Fruit fly (Drosophila melanogaster) whole organism, embryonic: ENCODE results near the gene Bx.

Experiments used
- Aef1 ChIP-seq: fragments of 200-800 bp; sonication (Bioruptor generic); IDR thresholded peaks from 3 replicates; pipeline ENCODE4 v1.3.6; 2022; ENCODE audit warnings: missing biosample characterization, missing genetic modification characterization
- CG10147 ChIP-seq: fragments of 200-800 bp; sonication (Bioruptor generic); optimal IDR thresholded peaks from 2 replicates; lab custom pipeline; 2019; ENCODE audit warnings: missing biosample characterization, mild to moderate bottlenecking, missing genetic modification characterization, moderate library complexity
- CG11504 ChIP-seq: fragments of 200-800 bp; sonication (Bioruptor generic); optimal IDR thresholded peaks from 3 replicates; lab custom pipeline; 2019; ENCODE audit warnings: missing biosample characterization, mild to moderate bottlenecking, missing genetic modification characterization, moderate library complexity
- CG12104 ChIP-seq: fragments of 200-800 bp; sonication (Bioruptor generic); optimal IDR thresholded peaks from 3 replicates; lab custom pipeline; 2016; ENCODE audit warnings: missing biosample characterization, missing genetic modification characterization
- CG13775 ChIP-seq: fragments of 200-800 bp; sonication (Bioruptor generic); optimal IDR thresholded peaks from 3 replicates; lab custom pipeline; 2017; ENCODE audit warnings: missing biosample characterization, mild to moderate bottlenecking, missing genetic modification characterization
- CG14710 ChIP-seq: fragments of 200-800 bp; sonication (Bioruptor generic); optimal IDR thresholded peaks from 3 replicates; lab custom pipeline; 2019; ENCODE audit warnings: missing biosample characterization, mild to moderate bottlenecking, missing genetic modification characterization, moderate library complexity
- CG14965 ChIP-seq: fragments of 200-800 bp; sonication (Bioruptor generic); optimal IDR thresholded peaks from 2 replicates; lab custom pipeline; 2016; ENCODE audit warnings: missing biosample characterization, missing genetic modification characterization, borderline replicate concordance
- CG17912 ChIP-seq: fragments of 200-800 bp; sonication (Bioruptor generic); optimal IDR thresholded peaks from 2 replicates; lab custom pipeline; 2018; ENCODE audit warnings: missing biosample characterization, mild to moderate bottlenecking, missing genetic modification characterization
- CG1792 ChIP-seq: fragments of 200-800 bp; sonication (Bioruptor generic); optimal IDR thresholded peaks from 2 replicates; lab custom pipeline; 2016; ENCODE audit warnings: missing biosample characterization, missing genetic modification characterization
- CG2712 ChIP-seq: fragments of 200-800 bp; optimal IDR thresholded peaks from 3 replicates; lab custom pipeline; 2019; ENCODE audit warnings: missing biosample characterization, mild to moderate bottlenecking, missing genetic modification characterization, moderate library complexity
- CG3281 ChIP-seq: fragments of 200-800 bp; sonication (Bioruptor generic); optimal IDR thresholded peaks from 3 replicates; lab custom pipeline; 2017; ENCODE audit warnings: missing biosample characterization, mild to moderate bottlenecking, missing genetic modification characterization
- CG34422 ChIP-seq: fragments of 200-800 bp; sonication (Bioruptor generic); IDR thresholded peaks from 3 replicates; pipeline ENCODE4 v1.3.6; 2022; ENCODE audit warnings: missing biosample characterization, missing genetic modification characterization
- CG3726 ChIP-seq: fragments of 200-800 bp; sonication (Bioruptor generic); IDR thresholded peaks from 3 replicates; pipeline ENCODE4, ENCODE4 v1.3.6; 2022; ENCODE audit warnings: missing biosample characterization, missing genetic modification characterization
- CG4854 ChIP-seq: fragments of 200-800 bp; sonication (Bioruptor generic); optimal IDR thresholded peaks from 2 replicates; lab custom pipeline; 2016; ENCODE audit warnings: missing biosample characterization, missing genetic modification characterization, inconsistent platforms
- CG6254 ChIP-seq: fragments of 200-800 bp; sonication (Bioruptor generic); optimal IDR thresholded peaks from 3 replicates; lab custom pipeline; 2017; ENCODE audit warnings: mild to moderate bottlenecking, missing biosample characterization, missing genetic modification reagents, missing genetic modification characterization
- CG7963 ChIP-seq: fragments of 200-800 bp; sonication (Bioruptor generic); IDR thresholded peaks from 3 replicates; pipeline ENCODE4 v1.3.6; 2022; ENCODE audit warnings: missing biosample characterization, missing genetic modification characterization; ENCODE audit not compliant: partially characterized antibody
- CG8924 ChIP-seq: fragments of 200-800 bp; optimal IDR thresholded peaks from 3 replicates; lab custom pipeline; 2019; ENCODE audit warnings: missing biosample characterization, mild to moderate bottlenecking, missing genetic modification characterization, moderate library complexity
- CHES-1-like ChIP-seq: fragments of 200-800 bp; sonication (Bioruptor generic); optimal IDR thresholded peaks from 2 replicates; lab custom pipeline; 2016; ENCODE audit warnings: missing biosample characterization, missing genetic modification characterization
- Doc2 ChIP-seq: fragments of 200-800 bp; sonication (Bioruptor generic); IDR thresholded peaks from 2 replicates; pipeline ENCODE4 v1.3.6; 2022; ENCODE audit warnings: missing biosample characterization, missing genetic modification characterization
- Doc3 ChIP-seq: fragments of 200-800 bp; sonication (Bioruptor generic); IDR thresholded peaks from 3 replicates; pipeline ENCODE4 v1.3.6; 2022; ENCODE audit warnings: missing biosample characterization, missing genetic modification characterization; ENCODE audit not compliant: partially characterized antibody
- Dp ChIP-seq: fragments of 200-800 bp; sonication (Bioruptor generic); optimal IDR thresholded peaks from 2 replicates; lab custom pipeline; 2018; ENCODE audit warnings: missing biosample characterization, mild to moderate bottlenecking, missing genetic modification characterization, moderate library complexity
- E2f1 ChIP-seq: fragments of 200-800 bp; sonication (Bioruptor generic); IDR thresholded peaks from 2 replicates; pipeline ENCODE4 v1.3.6; 2022; ENCODE audit warnings: missing biosample characterization, missing genetic modification characterization
- Eip74EF ChIP-seq, 2 experiments: fragments of 200-800 bp in 1 of 2; fragments of >200 bp in 1 of 2; sonication (Bioruptor generic) in 1 of 2; optimal IDR thresholded peaks; 2 replicates each; lab custom pipeline; 2017 to 2019; ENCODE audit warnings: missing biosample characterization in 2 of 2, missing genetic modification characterization in 2 of 2, mild to moderate bottlenecking in 1 of 2, moderate library complexity in 1 of 2
- Gsc ChIP-seq: fragments of 200-800 bp; sonication (Bioruptor generic); IDR thresholded peaks from 2 replicates; pipeline ENCODE4 v1.3.6; 2022; ENCODE audit warnings: missing biosample characterization, missing genetic modification characterization
- Lim3 ChIP-seq: fragments of 200-800 bp; sonication (Bioruptor generic); IDR thresholded peaks from 2 replicates; pipeline ENCODE4 v1.3.6; 2022; ENCODE audit warnings: missing biosample characterization, missing genetic modification characterization
- NC2β ChIP-seq: fragments of 200-800 bp; sonication (Bioruptor generic); optimal IDR thresholded peaks from 2 replicates; lab custom pipeline; 2016; ENCODE audit warnings: missing biosample characterization, missing genetic modification characterization
- NFAT ChIP-seq: fragments of 200-800 bp; sonication (Bioruptor generic); IDR thresholded peaks from 2 replicates; pipeline ENCODE4 v1.3.6; 2022; ENCODE audit warnings: missing biosample characterization, missing genetic modification characterization
- Oaz ChIP-seq: fragments of 200-800 bp; sonication (Bioruptor generic); IDR thresholded peaks from 2 replicates; pipeline ENCODE4 v1.3.6; 2022; ENCODE audit warnings: missing biosample characterization, missing genetic modification characterization
- Rfx ChIP-seq: fragments of 200-800 bp; sonication (Bioruptor generic); IDR thresholded peaks from 2 replicates; pipeline ENCODE4 v1.3.6; 2022; ENCODE audit warnings: missing biosample characterization, missing genetic modification characterization
- Side ChIP-seq: fragments of 200-800 bp; sonication (Bioruptor generic); optimal IDR thresholded peaks from 2 replicates; lab custom pipeline; 2016; ENCODE audit warnings: missing biosample characterization, missing genetic modification characterization
- Xrp1 ChIP-seq: fragments of 200-800 bp; sonication (Bioruptor generic); IDR thresholded peaks from 2 replicates; pipeline ENCODE4 v1.3.6; 2022; ENCODE audit warnings: missing biosample characterization, missing genetic modification characterization
- ac ChIP-seq: fragments of 200-800 bp; sonication (Bioruptor generic); optimal IDR thresholded peaks from 3 replicates; lab custom pipeline; 2017; ENCODE audit warnings: missing biosample characterization, mild to moderate bottlenecking, missing genetic modification characterization
- bcd ChIP-seq: fragments of 200-800 bp; sonication (Bioruptor generic); optimal IDR thresholded peaks from 2 replicates; lab custom pipeline; 2017; ENCODE audit warnings: missing biosample characterization, mild to moderate bottlenecking, missing genetic modification characterization
- btn ChIP-seq: fragments of 200-800 bp; sonication (Bioruptor generic); optimal IDR thresholded peaks from 2 replicates; lab custom pipeline; 2016; ENCODE audit warnings: missing biosample characterization, missing genetic modification characterization
- cato ChIP-seq: fragments of 200-800 bp; sonication (Bioruptor generic); optimal IDR thresholded peaks from 2 replicates; lab custom pipeline; 2016; ENCODE audit warnings: missing biosample characterization, missing genetic modification characterization, borderline replicate concordance
- dm ChIP-seq: fragments of 200-800 bp; sonication (Bioruptor generic); optimal IDR thresholded peaks from 3 replicates; lab custom pipeline; 2016; ENCODE audit warnings: missing biosample characterization, missing genetic modification characterization
- dmrt99B ChIP-seq: fragments of 200-800 bp; sonication (Bioruptor generic); optimal IDR thresholded peaks from 2 replicates; lab custom pipeline; 2018; ENCODE audit warnings: missing biosample characterization, mild to moderate bottlenecking, missing genetic modification characterization, moderate library complexity
- exex ChIP-seq: fragments of 200-800 bp; sonication (Bioruptor generic); optimal IDR thresholded peaks from 4 replicates; lab custom pipeline; 2018; ENCODE audit warnings: missing biosample characterization, mild to moderate bottlenecking, missing genetic modification characterization, moderate library complexity
- gro ChIP-seq: fragments of 200-800 bp; sonication (Bioruptor generic); optimal IDR thresholded peaks from 2 replicates; lab custom pipeline; 2016; ENCODE audit warnings: missing biosample characterization, missing genetic modification characterization
- gt ChIP-seq: fragments of 200-800 bp; sonication (Bioruptor generic); IDR thresholded peaks from 2 replicates; pipeline ENCODE4 v1.3.6; 2022; ENCODE audit warnings: missing biosample characterization, missing genetic modification characterization
- hbn ChIP-seq: fragments of 200-800 bp; sonication (Bioruptor generic); IDR thresholded peaks from 2 replicates; pipeline ENCODE4 v1.3.6; 2022; ENCODE audit warnings: missing biosample characterization, missing genetic modification characterization; ENCODE audit not compliant: partially characterized antibody
- insv ChIP-seq, 2 experiments: fragments of 200-800 bp; sonication (Bioruptor generic); optimal IDR thresholded peaks; 3 replicates each; lab custom pipeline; 2016 to 2018; ENCODE audit warnings: missing biosample characterization in 2 of 2, missing genetic modification characterization in 2 of 2
- maf-S ChIP-seq: fragments of 200-800 bp; sonication (Bioruptor generic); optimal IDR thresholded peaks from 2 replicates; lab custom pipeline; 2016; ENCODE audit warnings: missing biosample characterization, missing genetic modification characterization
- mld ChIP-seq: fragments of 200-800 bp; sonication (Bioruptor generic); IDR thresholded peaks from 3 replicates; pipeline ENCODE4 v1.3.6; 2022; ENCODE audit warnings: missing biosample characterization, missing genetic modification characterization; ENCODE audit not compliant: partially characterized antibody
- nom ChIP-seq: fragments of 200-800 bp; sonication (Bioruptor generic); optimal IDR thresholded peaks from 2 replicates; lab custom pipeline; 2017; ENCODE audit warnings: missing biosample characterization, missing genetic modification characterization, mild to moderate bottlenecking, moderate library complexity, missing genetic modification reagents
- pum ChIP-seq: fragments of 200-800 bp; sonication (Bioruptor generic); optimal IDR thresholded peaks from 2 replicates; lab custom pipeline; 2016; ENCODE audit warnings: missing biosample characterization, missing genetic modification characterization
- rib ChIP-seq: fragments of 200-800 bp; sonication (Bioruptor generic); IDR thresholded peaks from 2 replicates; pipeline ENCODE4 v1.3.6; 2022; ENCODE audit warnings: missing biosample characterization, missing genetic modification characterization
- row ChIP-seq: fragments of 200-800 bp; sonication (Bioruptor generic); IDR thresholded peaks from 3 replicates; pipeline ENCODE4 v1.3.6; 2022; ENCODE audit warnings: missing biosample characterization, missing genetic modification characterization
- sim ChIP-seq: fragments of 200-800 bp; sonication (Bioruptor generic); IDR thresholded peaks from 2 replicates; pipeline ENCODE4 v1.3.6; 2022; ENCODE audit warnings: missing biosample characterization, missing genetic modification characterization
- tna ChIP-seq: fragments of 200-800 bp; sonication (Bioruptor generic); IDR thresholded peaks from 2 replicates; pipeline ENCODE4 v1.3.6; 2022; ENCODE audit warnings: missing biosample characterization, missing genetic modification characterization; ENCODE audit not compliant: partially characterized antibody
- zfh2 ChIP-seq: fragments of 200-800 bp; sonication (Bioruptor generic); optimal IDR thresholded peaks from 2 replicates; lab custom pipeline; 2016; ENCODE audit warnings: missing biosample characterization, missing genetic modification characterization

Gene Bx

DNA sequence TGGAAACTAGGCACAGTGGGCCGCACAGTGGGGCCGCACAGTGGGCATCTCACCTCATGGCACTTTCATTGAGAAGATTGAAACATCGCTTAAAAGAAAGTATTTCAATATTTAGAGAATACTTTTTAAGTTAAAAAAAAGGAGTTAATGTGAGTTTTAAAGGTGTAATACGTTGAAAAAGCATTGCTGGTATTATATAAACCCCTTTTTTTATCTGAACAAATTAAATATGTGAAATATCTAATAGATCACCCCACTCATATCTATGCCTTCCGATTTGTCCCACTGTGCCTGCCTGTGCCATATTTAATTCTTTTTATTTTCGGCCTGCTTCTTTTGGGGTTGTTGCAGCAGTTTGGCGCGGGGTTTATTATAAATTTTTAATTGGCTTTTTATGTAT is 18.1 kb downstream of the Bx start (continued):
- TF ChIP-seq CG7963 (GFP tag; lab: Robert Waterston, UW) (no peak), CG14710 (tag; lab: Kevin White, UChicago) (peak; percentile 14), Rfx (GFP tag; lab: Robert Waterston, UW) (no peak), cato (GFP tag; lab: Kevin White, UChicago) (no peak), Aef1 (no peak), CG34422 (GFP tag; lab: Robert Waterston, UW) (no peak), CG3281 (GFP tag; lab: Kevin White, UChicago) (no peak), Dp (no peak), rib (GFP tag; lab: Robert Waterston, UW) (no peak), CG14965 (GFP tag; lab: Kevin White, UChicago) (no peak), E2f1 (GFP tag; lab: Robert Waterston, UW) (no peak), dm (GFP tag; lab: Kevin White, UChicago) (no peak), bcd (GFP tag; lab: Kevin White, UChicago) (no peak), NC2β (GFP tag; lab: Kevin White, UChicago) (no peak), CG1792 (GFP tag; lab: Kevin White, UChicago) (no peak), nom (GFP tag; lab: Kevin White, UChicago) (no peak), dmrt99B (tag; lab: Kevin White, UChicago) (peak; percentile 56), NFAT (GFP tag; lab: Robert Waterston, UW) (no peak), ac (GFP tag; lab: Kevin White, UChicago) (no peak), CG3726 (GFP tag; lab: Robert Waterston, UW) (0 out of 3 replicates have a peak, but pooled peaks have one; percentile 27), btn (GFP tag; lab: Kevin White, UChicago) (no peak), sim (no peak), CG4854 (no peak), maf-S (GFP tag; lab: Kevin White, UChicago) (no peak), Eip74EF (GFP tag; optimal IDR thresholded peaks at IDR 0.05; lab: Kevin White, UChicago) (peak in 1 of 2 experiments; percentile 61), Lim3 (GFP tag; lab: Robert Waterston, UW) (no peak), tna (GFP tag; lab: Robert Waterston, UW) (no peak), CG11504 (tag; lab: Kevin White, UChicago) (peak; percentile 59), CG13775 (no peak), Doc3 (GFP tag; lab: Robert Waterston, UW) (no peak), Oaz (GFP tag; lab: Robert Waterston, UW) (no peak), CG10147 (GFP tag; lab: Kevin White, UChicago) (no peak), mld (GFP tag; lab: Robert Waterston, UW) (no peak), gt (GFP tag; lab: Robert Waterston, UW) (no peak), Xrp1 (peak; percentile 41; the same call in 1 of the 2 replicates), CG8924 (tag; lab: Kevin White, UChicago) (peak; percentile 23), gro (no peak), Doc2 (GFP tag; lab: Robert Waterston, UW) (no peak), CHES-1-like (no peak), row (peak; percentile 53), CG12104 (GFP tag; lab: Kevin White, UChicago) (no peak), CG2712 (tag; lab: Kevin White, UChicago) (peak; percentile 53), Side (GFP tag; lab: Kevin White, UChicago) (no peak), Gsc (no peak), pum (GFP tag; lab: Kevin White, UChicago) (no peak), zfh2 (GFP tag; lab: Kevin White, UChicago) (no peak), exex (tag; lab: Kevin White, UChicago) (no peak), CG6254 (GFP tag; lab: Kevin White, UChicago) (no peak), CG17912 (GFP tag; lab: Kevin White, UChicago) (no peak), hbn (GFP tag; lab: Robert Waterston, UW) (no peak), insv (GFP tag; optimal IDR thresholded peaks at IDR 0.05; lab: Kevin White, UChicago) (no peak)
